Fruit fly (Drosophila melanogaster) S2 (cell line): ENCODE results near the gene CG32856.

Experiments used
- CG8478 ChIP-seq: fragments of >200 bp; optimal IDR thresholded peaks from 2 replicates; lab custom pipeline; 2018
- CTCF ChIP-seq, 2 experiments: fragments of >200 bp; optimal IDR thresholded peaks; 2 replicates each; lab custom pipeline; 2018

DNA sequence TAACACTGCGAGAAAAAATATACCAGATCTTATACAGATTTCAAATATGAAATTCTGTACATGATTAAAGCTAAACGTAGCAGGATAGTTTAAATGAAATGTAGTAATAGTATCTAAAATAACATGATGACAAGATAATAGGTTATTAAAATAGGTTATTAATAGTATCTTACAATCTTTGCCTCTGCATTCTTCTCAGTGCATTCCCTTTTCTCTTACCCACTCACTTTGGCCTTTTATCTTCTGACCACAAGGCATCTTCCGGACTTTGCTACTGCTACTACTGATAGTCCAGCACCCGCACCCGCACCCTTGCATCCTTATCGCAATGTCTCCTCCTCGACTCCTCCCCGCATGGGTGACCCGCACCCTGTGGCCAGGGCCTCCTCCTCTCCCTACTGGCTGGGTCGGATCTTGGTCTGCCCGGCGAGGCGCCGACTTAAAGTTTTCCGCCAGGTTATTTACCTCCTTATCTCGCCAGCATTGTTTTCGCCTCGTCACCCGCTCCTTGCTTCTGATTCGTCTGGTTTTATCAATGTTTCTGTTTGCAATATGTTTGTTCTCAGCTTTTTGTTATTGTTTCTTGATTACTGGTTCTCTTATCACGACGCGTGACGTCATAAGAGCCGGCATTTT is 19.4 kb upstream of the CG32856 start:
- TF ChIP-seq CG8478 (lab: Kevin White, UChicago) = no peak
- TF ChIP-seq CTCF (optimal IDR thresholded peaks at IDR 0.05; lab: Kevin White, UChicago) = no peak
